Fruit fly (Drosophila melanogaster): ENCODE results near the gene ome.

The ome gene

dm6 chr3L:14642820-14643219 is 29.8 kb upstream of the ome start:
- no peak for TF ChIP-seq noc (tag; optimal IDR thresholded peaks at IDR 0.05)

DNA sequence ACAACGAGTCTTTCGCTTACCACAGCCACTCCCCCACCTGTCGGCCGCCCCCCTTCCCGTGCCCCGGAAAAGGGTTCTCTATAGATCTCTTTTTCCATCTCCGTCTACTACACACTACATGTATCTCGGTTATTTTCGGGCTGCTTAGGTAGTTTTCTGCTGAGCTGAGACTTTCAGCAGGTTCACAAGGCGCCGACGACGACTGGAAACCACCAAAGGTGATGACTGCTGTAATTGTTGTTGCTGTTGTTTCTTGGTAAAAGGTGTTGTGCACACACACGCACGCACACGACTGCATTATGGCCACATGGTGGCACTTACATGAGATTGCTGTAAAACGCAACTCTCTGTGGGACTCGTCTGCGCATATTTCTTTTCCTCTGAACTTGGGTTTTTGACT is 28.9 kb upstream of the ome start:
- no peak for TF ChIP-seq noc (tag; optimal IDR thresholded peaks at IDR 0.05)

- no peak for TF ChIP-seq noc (tag; optimal IDR thresholded peaks at IDR 0.05)
These were observed 27.5 kb upstream of the ome start for dm6 chr3L:14645120-14645519.

- TF ChIP-seq noc (tag; optimal IDR thresholded peaks at IDR 0.05), result no peak
These were observed 26.7 kb upstream of the ome start for dm6 chr3L:14645934-14646333.

dm6 chr3L:14647210-14647869 is 25.3 kb upstream of the ome start:
- no peak for TF ChIP-seq noc (tag; optimal IDR thresholded peaks at IDR 0.05)

DNA sequence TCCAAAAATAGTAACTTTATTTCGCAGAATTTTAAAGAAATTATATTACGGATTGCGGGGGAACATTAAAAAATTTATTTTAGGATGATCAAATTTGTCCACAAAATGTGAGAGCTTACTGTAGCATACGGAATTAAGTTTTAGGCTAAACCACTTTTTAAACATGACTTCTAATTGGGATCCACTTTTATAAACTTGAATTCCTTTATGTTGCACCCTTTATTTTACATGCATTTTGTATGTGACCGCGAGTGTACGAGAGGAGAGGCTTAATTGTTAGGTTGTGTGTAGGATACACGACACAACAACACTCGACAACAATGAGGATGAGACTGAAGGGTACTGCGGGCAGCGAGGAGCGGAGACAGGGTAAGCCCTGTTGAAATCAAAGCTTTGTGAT is 23.7 kb upstream of the ome start:
- no peak for TF ChIP-seq noc (tag; optimal IDR thresholded peaks at IDR 0.05)

- no peak for TF ChIP-seq noc (tag; optimal IDR thresholded peaks at IDR 0.05)
These were observed 22.3 kb upstream of the ome start for dm6 chr3L:14650348-14650747.

DNA sequence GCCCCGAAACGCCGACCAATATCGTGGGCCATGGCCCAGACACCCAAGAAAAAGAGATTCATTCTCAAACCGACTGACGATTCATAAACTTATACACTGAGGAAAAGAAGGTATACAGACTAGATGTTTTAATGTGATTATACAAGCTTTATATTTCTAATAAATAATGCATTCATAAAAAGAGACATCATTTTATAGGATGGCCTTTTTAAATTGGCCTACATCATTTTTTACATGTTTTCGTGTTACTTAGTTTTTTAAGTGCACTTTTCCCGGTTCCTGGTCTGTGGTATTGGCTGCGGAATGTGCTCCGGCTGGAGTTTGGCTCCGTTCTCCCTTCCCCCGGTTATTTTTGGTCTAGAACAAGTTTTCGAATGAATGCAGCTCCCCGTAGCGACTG is 20.1 kb upstream of the ome start:
- TF ChIP-seq noc (tag; optimal IDR thresholded peaks at IDR 0.05), result no peak

- no peak for TF ChIP-seq noc (tag; optimal IDR thresholded peaks at IDR 0.05)
These were observed 17.9 kb upstream of the ome start for dm6 chr3L:14654737-14655136.

dm6 chr3L:14655178-14655577 is 17.5 kb upstream of the ome start:
- no peak for TF ChIP-seq noc (tag; optimal IDR thresholded peaks at IDR 0.05)

- TF ChIP-seq noc (tag; optimal IDR thresholded peaks at IDR 0.05), result no peak
These were observed 17.0 kb upstream of the ome start for dm6 chr3L:14655681-14656080.

dm6 chr3L:14657485-14658054 is 15.1 kb upstream of the ome start:
- TF ChIP-seq noc (tag; optimal IDR thresholded peaks at IDR 0.05), result peak; percentile 49

dm6 chr3L:14659954-14660907 is 12.4 kb upstream of the ome start:
- TF ChIP-seq noc (tag; optimal IDR thresholded peaks at IDR 0.05), result no peak

- no peak for TF ChIP-seq noc (tag; optimal IDR thresholded peaks at IDR 0.05)
These were observed 10.9 kb upstream of the ome start for dm6 chr3L:14661567-14662258.

- no peak for TF ChIP-seq noc (tag; optimal IDR thresholded peaks at IDR 0.05)
These were observed 8.9 kb upstream of the ome start for dm6 chr3L:14663750-14664149.

DNA sequence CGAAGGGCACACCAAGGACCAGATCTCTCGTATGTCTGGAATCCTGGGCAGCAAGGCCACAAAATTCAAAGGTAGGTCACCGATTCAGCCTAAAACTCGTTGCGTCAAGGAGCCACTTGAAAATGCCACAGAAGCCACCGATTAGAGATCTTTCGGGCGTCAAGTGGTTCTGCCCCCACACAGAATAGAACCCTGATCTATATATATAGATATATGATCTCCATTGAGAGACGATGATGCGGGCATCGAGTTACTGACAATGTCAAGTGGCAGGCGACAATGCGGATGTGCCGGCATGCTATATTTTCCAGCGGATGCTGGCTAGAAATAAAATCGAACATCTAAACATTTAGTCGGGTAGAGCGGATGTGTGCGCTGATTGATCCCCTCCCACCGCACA is 8.2 kb upstream of the ome start:
- TF ChIP-seq noc (tag; optimal IDR thresholded peaks at IDR 0.05), result no peak

All from whole organism, larva.